Worm (Caenorhabditis elegans) whole organism, midembryonic: ENCODE measurements around the gene mth-1.

Experiments
- T22C8.4 ChIP-seq: fragments of 200-800 bp; sonication (Bioruptor generic); IDR thresholded peaks from 2 replicates; pipeline ENCODE4 v1.3.6; 2022; ENCODE audit warnings: missing genetic modification characterization, missing compliant biosample characterization
- cog-1 ChIP-seq: sonication (generic microtip); optimal IDR thresholded peaks from 2 replicates; lab custom pipeline; 2016; ENCODE audit warnings: missing genetic modification characterization, missing compliant biosample characterization
- flt-1 ChIP-seq: fragments of 200-800 bp; sonication (Bioruptor generic); IDR thresholded peaks from 2 replicates; pipeline ENCODE4 v1.3.6; 2022; ENCODE audit warnings: missing genetic modification characterization, missing compliant biosample characterization
- klf-2 ChIP-seq: fragments of 200-800 bp; sonication (Bioruptor generic); conservative IDR thresholded peaks from 2 replicates; pipeline ENCODE4 v1.3.6; 2022; ENCODE audit warnings: missing genetic modification reagents, missing genetic modification characterization, missing compliant biosample characterization
- med-1 ChIP-seq: sonication (generic microtip); optimal IDR thresholded peaks from 2 replicates; lab custom pipeline; 2017; ENCODE audit warnings: missing genetic modification characterization, mild to moderate bottlenecking, missing compliant biosample characterization, antibody characterized with exemption, missing genetic modification reagents; ENCODE audit not compliant: insufficient read depth
- ref-1 ChIP-seq: fragments of 200-800 bp; sonication (Bioruptor generic); conservative IDR thresholded peaks from 2 replicates; pipeline ENCODE4 v1.3.6; 2022; ENCODE audit warnings: missing genetic modification reagents, missing genetic modification characterization, missing compliant biosample characterization
- tab-1 ChIP-seq: fragments of 200-800 bp; sonication (Bioruptor generic); IDR thresholded peaks from 2 replicates; pipeline ENCODE4 v1.3.6; 2022; ENCODE audit warnings: missing genetic modification characterization, missing compliant biosample characterization
- ztf-23 ChIP-seq: fragments of 200-800 bp; sonication (Bioruptor generic); IDR thresholded peaks from 2 replicates; pipeline ENCODE4 v1.3.6; 2022; ENCODE audit warnings: missing genetic modification reagents, missing genetic modification characterization, missing compliant biosample characterization
- ztf-29 ChIP-seq: fragments of 200-800 bp; sonication (Bioruptor generic); IDR thresholded peaks from 2 replicates; pipeline ENCODE4 v1.3.6; 2022; ENCODE audit warnings: missing genetic modification reagents, missing genetic modification characterization, missing compliant biosample characterization

mth-1 gene

DNA sequence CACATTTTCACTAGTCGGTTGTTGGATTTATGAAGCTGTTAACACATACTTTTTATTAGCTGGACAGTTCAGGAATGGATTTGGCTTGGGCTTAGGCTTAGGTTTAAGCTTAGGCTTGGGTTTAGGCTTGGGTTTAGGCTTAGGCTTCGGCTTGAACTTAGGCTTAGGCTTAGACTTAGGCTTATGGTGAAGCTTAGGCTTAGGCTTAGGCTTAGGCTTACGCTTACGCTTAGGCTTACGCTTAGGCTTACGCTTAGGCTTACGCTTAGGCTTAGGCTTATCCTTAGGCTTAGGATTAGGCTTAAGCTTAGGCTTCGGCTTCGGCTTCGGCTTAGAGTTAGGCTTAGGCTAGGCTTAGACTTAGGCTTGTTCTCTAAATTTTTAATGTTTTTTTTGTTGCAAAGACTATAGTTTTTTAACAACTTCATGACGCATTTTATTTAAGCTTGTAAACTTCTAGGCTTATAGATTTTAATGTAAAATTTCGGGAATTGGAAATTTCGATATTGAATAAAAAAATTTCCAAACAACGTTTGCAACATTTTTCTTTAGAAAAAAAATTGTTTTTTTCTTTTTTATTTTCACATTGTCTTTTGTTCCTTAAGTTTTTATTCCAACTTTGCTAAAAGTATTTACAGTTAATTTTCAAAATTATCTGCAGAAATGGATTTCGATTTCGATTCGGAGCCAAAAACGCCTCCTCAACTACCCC, 48.3 kb downstream of the mth-1 start, which contains the start of gene R03H10.2:
Gene R03H10.2 (plus strand): TSS at position 662 of the 712 bp plus-strand sequence.
- TF ChIP-seq flt-1 (GFP tag; lab: Robert Waterston, UW): no peak
- no peak for TF ChIP-seq klf-2 (GFP tag; lab: Robert Waterston, UW)
- peak; percentile 49; the same call in 1 of the 2 replicates for TF ChIP-seq ztf-29 (GFP tag; lab: Robert Waterston, UW)
- no peak for TF ChIP-seq tab-1 (GFP tag; lab: Robert Waterston, UW)
- TF ChIP-seq T22C8.4: no peak
- TF ChIP-seq ztf-23 (GFP tag; lab: Robert Waterston, UW): no peak
- TF ChIP-seq ref-1 (GFP tag; lab: Robert Waterston, UW): no peak

DNA sequence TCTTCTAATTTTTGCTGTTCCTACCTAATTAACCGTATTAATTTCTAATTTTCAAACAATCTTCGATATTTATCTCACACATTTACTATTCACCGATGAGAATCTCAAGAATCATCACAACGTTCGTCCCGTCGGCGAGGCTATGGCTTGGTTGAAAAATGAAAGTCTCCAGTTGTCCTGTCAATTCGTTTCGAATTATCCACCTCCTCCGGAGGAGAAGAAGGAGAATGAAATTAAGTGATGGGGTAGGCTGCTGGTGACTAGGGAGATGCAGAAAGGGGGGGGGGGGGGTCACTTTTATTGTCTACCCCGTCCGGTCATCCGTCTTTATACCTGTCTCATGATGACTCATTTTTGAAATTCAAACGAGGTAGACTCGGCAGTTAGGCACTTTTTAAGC, 50.7 kb downstream of the mth-1 start:
- TF ChIP-seq cog-1 (tag; lab: Kevin White, UChicago) (no peak), tab-1 (GFP tag; lab: Robert Waterston, UW) (no peak), klf-2 (GFP tag; lab: Robert Waterston, UW) (no peak), flt-1 (GFP tag; lab: Robert Waterston, UW) (no peak), ref-1 (GFP tag; lab: Robert Waterston, UW) (no peak), ztf-29 (GFP tag; lab: Robert Waterston, UW) (no peak), ztf-23 (GFP tag; lab: Robert Waterston, UW) (no peak), med-1 (GFP tag; lab: Kevin White, UChicago) (no peak), T22C8.4 (no peak)

DNA sequence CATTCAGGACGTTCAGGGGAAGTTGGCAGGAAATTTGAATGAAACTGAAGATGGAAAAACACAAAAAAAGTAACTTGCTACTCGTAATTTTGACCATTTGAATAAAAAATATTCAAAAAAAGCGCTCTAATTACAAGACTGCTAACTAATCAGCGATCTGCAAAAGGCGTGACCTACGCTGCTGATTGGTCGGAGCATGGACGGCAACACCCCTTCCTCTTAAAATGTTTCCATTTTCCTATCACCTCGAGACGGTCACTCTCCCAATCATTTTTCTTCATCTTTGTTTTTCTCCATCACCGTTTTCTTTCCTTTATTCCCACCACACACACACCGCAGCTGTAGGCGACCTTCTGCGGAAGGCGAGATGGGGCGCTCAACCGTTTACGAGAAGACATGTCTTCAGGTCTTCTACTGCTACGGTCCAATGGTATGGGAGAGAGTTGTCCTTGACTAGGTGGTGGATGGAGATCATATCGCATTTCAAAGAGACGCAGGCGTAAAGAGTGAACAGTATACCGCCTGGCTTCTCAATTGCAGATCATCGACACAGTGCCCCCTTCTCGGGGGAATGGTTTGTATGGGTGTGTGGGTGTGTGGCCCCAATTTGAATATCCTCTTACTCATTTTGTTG, 52.0 kb downstream of the mth-1 start:
- TF ChIP-seq cog-1 (tag; lab: Kevin White, UChicago) (no peak), T22C8.4 (no peak), flt-1 (GFP tag; lab: Robert Waterston, UW) (no peak), ztf-29 (GFP tag; lab: Robert Waterston, UW) (no peak), tab-1 (GFP tag; lab: Robert Waterston, UW) (no peak)

DNA sequence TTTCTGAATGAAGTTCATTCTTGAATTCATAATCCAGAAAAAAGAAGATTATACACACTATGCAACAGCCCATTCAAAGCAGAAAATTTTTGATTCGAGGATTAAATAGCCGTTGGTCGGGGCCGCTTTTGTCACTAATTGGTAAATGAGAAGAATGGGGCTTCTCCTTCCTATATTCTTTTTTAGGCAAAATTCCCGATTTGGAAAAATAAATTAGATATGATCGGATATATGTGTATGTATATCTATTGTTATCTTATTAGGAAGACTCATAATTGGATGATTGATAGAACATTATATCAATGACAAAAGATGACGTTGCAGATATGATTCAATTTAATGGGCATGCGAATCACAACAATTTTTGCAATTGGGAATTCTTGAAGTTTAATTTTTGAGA, 53.4 kb downstream of the mth-1 start:
- TF ChIP-seq flt-1 (GFP tag; lab: Robert Waterston, UW): no peak

DNA sequence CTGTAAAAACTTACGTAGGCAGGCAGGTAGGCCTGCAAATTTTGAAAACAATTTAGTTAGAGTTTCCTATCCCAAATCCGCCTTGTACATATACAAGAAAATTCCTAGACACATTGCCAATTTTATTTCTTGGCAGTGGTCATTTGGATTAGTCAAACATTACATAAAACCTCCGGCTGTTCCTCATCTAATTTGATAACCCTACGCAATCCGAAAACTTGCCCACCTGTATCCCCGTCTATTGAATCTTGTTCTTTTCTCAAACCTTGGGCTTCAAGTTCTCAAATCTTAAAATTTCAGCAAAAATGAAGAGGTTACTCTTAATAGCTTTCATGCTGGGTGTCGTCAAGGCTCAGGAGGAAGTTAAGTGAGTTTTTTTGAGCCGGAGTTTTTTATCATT, 57.5 kb downstream of the mth-1 start, which contains the start of gene F56D3.1:
Gene F56D3.1 (plus strand): TSS at position 301 of the 400 bp plus-strand sequence.
- TF ChIP-seq klf-2 (GFP tag; lab: Robert Waterston, UW): no peak
- TF ChIP-seq ref-1 (GFP tag; lab: Robert Waterston, UW): no peak
- TF ChIP-seq cog-1 (tag; lab: Kevin White, UChicago): no peak
- TF ChIP-seq ztf-29 (GFP tag; lab: Robert Waterston, UW): no peak
- no peak for TF ChIP-seq ztf-23 (GFP tag; lab: Robert Waterston, UW)
- TF ChIP-seq T22C8.4: no peak
- no peak for TF ChIP-seq tab-1 (GFP tag; lab: Robert Waterston, UW)
